Fruit fly (Drosophila melanogaster): ENCODE data around the gene pxb.

DNA sequence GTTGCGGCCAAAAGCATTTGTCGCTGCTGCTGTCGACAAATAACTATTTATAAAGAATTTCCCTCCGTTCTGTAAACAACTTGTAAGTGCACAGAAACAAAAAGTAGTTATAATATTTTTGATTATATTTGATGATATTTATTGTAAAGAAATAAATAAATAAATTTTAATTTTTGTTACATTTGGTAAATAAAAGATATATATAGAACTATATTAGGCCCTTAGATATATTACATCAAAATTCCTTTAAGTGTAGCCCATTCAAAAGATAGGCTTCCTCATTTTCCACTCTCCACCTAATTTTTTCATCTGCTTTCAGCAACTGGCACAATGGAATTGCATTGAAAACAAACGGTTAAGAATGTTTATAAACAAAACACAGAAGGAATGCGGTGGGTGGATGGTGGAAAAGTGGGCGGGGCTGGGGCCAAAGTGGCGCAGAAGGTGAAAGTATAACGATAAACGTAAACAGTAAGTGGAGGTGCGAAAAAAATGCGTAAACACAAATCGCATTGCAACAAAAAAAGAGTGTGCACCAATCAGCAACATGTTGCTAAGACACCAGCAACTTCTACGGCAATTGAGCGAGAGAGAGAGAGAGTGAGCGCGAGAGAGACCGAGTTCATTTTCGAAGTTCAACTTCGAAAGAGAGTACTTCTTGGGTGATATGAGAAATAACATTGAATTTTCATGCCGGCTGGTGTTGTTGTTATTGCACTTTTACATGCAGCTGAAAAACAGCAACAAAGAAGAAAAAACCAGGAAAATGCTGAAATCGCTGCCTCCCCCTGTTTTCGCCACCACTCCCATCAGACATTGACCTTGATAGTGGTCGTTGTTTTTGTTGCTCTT is 1.4 kb upstream of the pxb start:
- TF ChIP-seq EcR (GFP tag; optimal IDR thresholded peaks at IDR 0.05) (peak; percentile 54), CG8301 (tag; optimal IDR thresholded peaks at IDR 0.05) (no peak), CG10348 (GFP tag; IDR thresholded peaks at IDR 0.05) (no peak), CG12605 (GFP tag; IDR thresholded peaks at IDR 0.05) (peak; percentile 34; the same call in 1 of the 2 replicates)

Data from whole organism, pupa.